Worm (Caenorhabditis elegans): Measurements from ENCODE around the gene try-1.

DNA sequence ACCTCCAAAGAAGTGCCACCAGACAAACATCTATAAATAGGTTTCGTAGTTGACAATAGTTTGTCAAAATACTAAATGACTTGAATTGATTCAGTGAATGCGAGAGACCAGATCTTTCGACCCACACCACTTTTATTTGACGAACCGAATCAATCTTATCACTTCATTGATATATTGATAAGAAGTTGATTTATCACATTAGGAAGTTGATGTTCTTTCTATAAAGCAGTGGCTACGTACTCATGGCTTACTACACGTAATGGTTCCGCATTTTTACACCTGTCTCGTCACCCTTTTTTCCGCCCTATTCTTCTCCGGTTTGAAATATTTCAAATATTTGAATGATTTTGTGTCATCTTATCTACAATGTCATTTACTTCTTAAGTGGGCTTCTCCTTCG, 28.7 kb downstream of the try-1 start:
- TF ChIP-seq pqm-1 (tag; optimal IDR thresholded peaks at IDR 0.05): no peak
- no peak for TF ChIP-seq tbx-2 (tag; optimal IDR thresholded peaks at IDR 0.05)
- no peak for TF ChIP-seq unc-55 (GFP tag; optimal IDR thresholded peaks at IDR 0.05)
- no peak for TF ChIP-seq nfya-1 (tag; optimal IDR thresholded peaks at IDR 0.05)
- no peak for TF ChIP-seq pha-4 (tag; optimal IDR thresholded peaks at IDR 0.05)
- no peak for TF ChIP-seq gmeb-2 (tag; optimal IDR thresholded peaks at IDR 0.05)
- no peak for TF ChIP-seq nhr-11 (tag; optimal IDR thresholded peaks at IDR 0.05)
- TF ChIP-seq ama-1 (optimal IDR thresholded peaks at IDR 0.05): no peak
- TF ChIP-seq hlh-8 (tag; optimal IDR thresholded peaks at IDR 0.05): no peak
- TF ChIP-seq npax-4 (tag; optimal IDR thresholded peaks at IDR 0.05): no peak
- no peak for TF ChIP-seq tbx-7 (tag; optimal IDR thresholded peaks at IDR 0.05)
